Worm (Caenorhabditis elegans) whole organism, late embryonic: ENCODE measurements around the gene mom-1.

Source experiments
- ama-1 ChIP-seq: fragments of 150-350 bp; optimal IDR thresholded peaks from 2 replicates; lab custom pipeline; 2014
- ceh-14 ChIP-seq: sonication (generic microtip); optimal IDR thresholded peaks from 2 replicates; lab custom pipeline; 2016; ENCODE audit warnings: missing genotype, missing genetic modification characterization, missing compliant biosample characterization
- ceh-19 ChIP-seq: fragments of 200-800 bp; sonication (Bioruptor generic); optimal IDR thresholded peaks from 2 replicates; lab custom pipeline; 2018; ENCODE audit warnings: mild to moderate bottlenecking, missing genetic modification characterization, missing compliant biosample characterization
- ceh-34 ChIP-seq: sonication (generic microtip); optimal IDR thresholded peaks from 2 replicates; lab custom pipeline; 2016; ENCODE audit warnings: mild to moderate bottlenecking, missing genetic modification characterization, missing compliant biosample characterization
- elt-2 ChIP-seq: sonication (generic microtip); optimal IDR thresholded peaks from 2 replicates; lab custom pipeline; 2016; ENCODE audit warnings: missing genetic modification reagents, missing genetic modification characterization, missing compliant biosample characterization
- ets-4 ChIP-seq: sonication (generic microtip); optimal IDR thresholded peaks from 2 replicates; lab custom pipeline; 2016; ENCODE audit warnings: missing genetic modification characterization, missing compliant biosample characterization
- fkh-10 ChIP-seq: fragments of 150-350 bp; optimal IDR thresholded peaks from 2 replicates; lab custom pipeline; 2014; ENCODE audit warnings: missing biosample characterization, missing genetic modification reagents, missing genetic modification characterization
- pqm-1 ChIP-seq: sonication (generic microtip); optimal IDR thresholded peaks from 2 replicates; lab custom pipeline; 2016; ENCODE audit warnings: missing genetic modification characterization, missing compliant biosample characterization

DNA sequence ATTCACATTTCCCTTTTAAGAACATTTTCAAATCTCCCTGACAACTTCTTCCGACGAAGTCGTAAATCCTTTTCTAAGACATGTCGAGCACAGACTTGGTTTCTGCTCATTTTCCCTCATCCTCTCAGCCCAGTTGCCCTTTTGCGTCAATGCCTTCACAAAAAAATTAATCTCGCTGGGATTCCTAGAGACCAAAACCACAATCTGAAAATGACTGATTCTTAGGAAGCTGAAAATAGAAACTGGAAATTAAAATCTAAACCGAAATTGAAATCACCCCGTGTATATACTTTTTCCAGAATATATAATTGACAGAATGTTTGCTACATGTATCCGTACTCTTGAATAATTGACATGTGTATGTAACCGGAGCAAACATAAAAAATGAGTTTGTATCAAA lies 45.9 kb upstream of the mom-1 start:
- no peak for TF ChIP-seq ama-1 (lab: Kevin White, UChicago)
- TF ChIP-seq ceh-14 (tag; lab: Kevin White, UChicago) = no peak
- no peak for TF ChIP-seq fkh-10 (GFP tag; lab: Kevin White, UChicago)
- TF ChIP-seq ceh-34 (tag; lab: Kevin White, UChicago) = no peak
- TF ChIP-seq ceh-19 (GFP tag; lab: Kevin White, UChicago) = no peak
- no peak for TF ChIP-seq ets-4 (tag; lab: Kevin White, UChicago)
- no peak for TF ChIP-seq elt-2 (tag; lab: Kevin White, UChicago)
- TF ChIP-seq pqm-1 (tag; lab: Kevin White, UChicago) = no peak
